Worm (Caenorhabditis elegans): ENCODE data around the gene fbxa-151.

ce11 chrIII:1288473-1289056, 21.9 kb upstream of the fbxa-151 start, which contains the start of gene fbxa-50:
- TF ChIP-seq nhr-12 (tag; optimal IDR thresholded peaks at IDR 0.05) (no peak), ztf-4 (tag; optimal IDR thresholded peaks at IDR 0.05) (no peak), ztf-11 (tag; optimal IDR thresholded peaks at IDR 0.05) (no peak), nhr-90 (tag; optimal IDR thresholded peaks at IDR 0.05; ENCODE audit: poor library complexity) (no peak), aha-1 (tag; optimal IDR thresholded peaks at IDR 0.05) (no peak), ets-5 (GFP tag; IDR thresholded peaks at IDR 0.05) (no peak), swsn-7 (tag; optimal IDR thresholded peaks at IDR 0.05) (no peak), irx-1 (tag; optimal IDR thresholded peaks at IDR 0.05) (no peak), isw-1 (GFP tag; IDR thresholded peaks at IDR 0.05) (no peak), unc-62 (GFP tag; optimal IDR thresholded peaks at IDR 0.05) (no peak), nhr-76 (tag; optimal IDR thresholded peaks at IDR 0.05) (no peak), snpc-4 (tag; optimal IDR thresholded peaks at IDR 0.05) (no peak), sptf-1 (tag; optimal IDR thresholded peaks at IDR 0.05) (no peak)

All from whole organism, L1 larva.